Fruit fly (Drosophila melanogaster) whole organism, embryonic: ENCODE results near the gene CG13144.
A peak's percentile ranks its signal among the peaks of the same experiment; 100 is the strongest.

Experiments
- ATbp ChIP-seq: fragments of 200-800 bp; sonication (Bioruptor generic); optimal IDR thresholded peaks from 2 replicates; lab custom pipeline; 2017; ENCODE audit warnings: missing biosample characterization, mild to moderate bottlenecking, missing genetic modification characterization, missing genetic modification reagents
- CG10209 ChIP-seq: fragments of 200-800 bp; sonication (Bioruptor generic); optimal IDR thresholded peaks from 3 replicates; lab custom pipeline; 2017; ENCODE audit warnings: missing biosample characterization, mild to moderate bottlenecking, missing genetic modification characterization, missing genetic modification reagents
- CG10654 ChIP-seq: fragments of 200-800 bp; sonication (Bioruptor generic); optimal IDR thresholded peaks from 2 replicates; lab custom pipeline; 2016; ENCODE audit warnings: missing biosample characterization, missing genetic modification characterization
- CG10959 ChIP-seq: fragments of 200-800 bp; sonication (Bioruptor generic); IDR thresholded peaks from 2 replicates; pipeline ENCODE4 v1.3.6; 2022; ENCODE audit warnings: missing biosample characterization, missing genetic modification characterization
- CG11723 ChIP-seq: fragments of 200-800 bp; sonication (Bioruptor generic); optimal IDR thresholded peaks from 2 replicates; lab custom pipeline; 2017; ENCODE audit warnings: missing biosample characterization, mild to moderate bottlenecking, missing genetic modification characterization
- CG1233 ChIP-seq: fragments of 200-800 bp; sonication (Bioruptor generic); optimal IDR thresholded peaks from 4 replicates; lab custom pipeline; 2018; ENCODE audit warnings: missing biosample characterization, mild to moderate bottlenecking, missing genetic modification characterization
- CG12391 ChIP-seq: fragments of 200-800 bp; sonication (Bioruptor generic); optimal IDR thresholded peaks from 3 replicates; lab custom pipeline; 2018; ENCODE audit warnings: missing biosample characterization, mild to moderate bottlenecking, missing genetic modification characterization, moderate library complexity
- CG17385 ChIP-seq: fragments of 200-800 bp; sonication (Bioruptor generic); optimal IDR thresholded peaks from 3 replicates; lab custom pipeline; 2018; ENCODE audit warnings: missing biosample characterization, mild to moderate bottlenecking, missing genetic modification characterization
- CG2875 ChIP-seq: fragments of 200-800 bp; sonication (Bioruptor generic); optimal IDR thresholded peaks from 2 replicates; lab custom pipeline; 2017; ENCODE audit warnings: missing biosample characterization, mild to moderate bottlenecking, missing genetic modification characterization, missing genetic modification reagents
- CG4360 ChIP-seq: fragments of 200-800 bp; sonication (Bioruptor generic); IDR thresholded peaks from 2 replicates; pipeline ENCODE4 v1.3.6; 2022; ENCODE audit warnings: missing biosample characterization, missing genetic modification characterization
- CG4404 ChIP-seq: fragments of 200-800 bp; sonication (Bioruptor generic); IDR thresholded peaks from 2 replicates; pipeline ENCODE4 v1.3.6; 2022; ENCODE audit warnings: missing biosample characterization, missing genetic modification characterization
- CG4424 ChIP-seq: fragments of 200-800 bp; sonication (Bioruptor generic); optimal IDR thresholded peaks from 3 replicates; lab custom pipeline; 2016; ENCODE audit warnings: missing biosample characterization, missing genetic modification characterization
- CG5953 ChIP-seq: fragments of 200-800 bp; sonication (Bioruptor generic); IDR thresholded peaks from 2 replicates; pipeline ENCODE4 v1.3.6; 2022; ENCODE audit warnings: missing biosample characterization, missing genetic modification characterization
- CG8359 ChIP-seq: fragments of 200-800 bp; sonication (Bioruptor generic); optimal IDR thresholded peaks from 2 replicates; lab custom pipeline; 2017; ENCODE audit warnings: missing biosample characterization, mild to moderate bottlenecking, missing genetic modification characterization, borderline replicate concordance
- CG8388 ChIP-seq: fragments of 200-800 bp; sonication (Bioruptor generic); optimal IDR thresholded peaks from 2 replicates; lab custom pipeline; 2019; ENCODE audit warnings: missing biosample characterization, mild to moderate bottlenecking, missing genetic modification characterization, moderate library complexity
- CG9437 ChIP-seq: fragments of 200-800 bp; sonication (Bioruptor generic); optimal IDR thresholded peaks from 2 replicates; lab custom pipeline; 2018; ENCODE audit warnings: missing biosample characterization, mild to moderate bottlenecking, missing genetic modification characterization
- E2f1 ChIP-seq: fragments of 200-800 bp; sonication (Bioruptor generic); IDR thresholded peaks from 2 replicates; pipeline ENCODE4 v1.3.6; 2022; ENCODE audit warnings: missing biosample characterization, missing genetic modification characterization
- ERR ChIP-seq: fragments of 200-800 bp; sonication (Bioruptor generic); optimal IDR thresholded peaks from 2 replicates; lab custom pipeline; 2016; ENCODE audit warnings: missing biosample characterization, missing genetic modification characterization
- Hr51 ChIP-seq, 2 experiments: fragments of 200-800 bp; sonication (Bioruptor generic); optimal IDR thresholded peaks; 2 replicates in 1 of 2; 3 replicates in 1 of 2; lab custom pipeline; 2016 to 2018; ENCODE audit warnings: missing biosample characterization in 2 of 2, missing genetic modification characterization in 2 of 2, mild to moderate bottlenecking in 1 of 2, moderate library complexity in 1 of 2
- Hsf ChIP-seq: fragments of 200-800 bp; sonication (Bioruptor generic); optimal IDR thresholded peaks from 3 replicates; lab custom pipeline; 2016; ENCODE audit warnings: missing biosample characterization, missing genetic modification characterization
- Kr ChIP-seq: fragments of 200-800 bp; sonication (Bioruptor generic); optimal IDR thresholded peaks from 2 replicates; lab custom pipeline; 2017; ENCODE audit warnings: missing biosample characterization, mild to moderate bottlenecking, missing genetic modification characterization
- Meics ChIP-seq: fragments of 200-800 bp; sonication (Bioruptor generic); optimal IDR thresholded peaks from 2 replicates; lab custom pipeline; 2017; ENCODE audit warnings: missing biosample characterization, mild to moderate bottlenecking, missing genetic modification characterization
- NfI ChIP-seq: fragments of 200-800 bp; sonication (Bioruptor generic); optimal IDR thresholded peaks from 3 replicates; lab custom pipeline; 2018; ENCODE audit warnings: missing biosample characterization, mild to moderate bottlenecking, missing genetic modification characterization, moderate library complexity
- PHDP ChIP-seq: fragments of 200-800 bp; sonication (Bioruptor generic); optimal IDR thresholded peaks from 3 replicates; lab custom pipeline; 2018; ENCODE audit warnings: missing biosample characterization, mild to moderate bottlenecking, missing genetic modification characterization, moderate library complexity
- Ptx1 ChIP-seq: fragments of 200-800 bp; sonication (Bioruptor generic); IDR thresholded peaks from 2 replicates; pipeline ENCODE4 v1.3.6; 2022; ENCODE audit warnings: missing biosample characterization, missing genetic modification characterization
- Rx ChIP-seq: fragments of 200-800 bp; sonication (Bioruptor generic); IDR thresholded peaks from 2 replicates; pipeline ENCODE4 v1.3.6; 2022; ENCODE audit warnings: missing biosample characterization, missing genetic modification characterization
- Side ChIP-seq: fragments of 200-800 bp; sonication (Bioruptor generic); optimal IDR thresholded peaks from 2 replicates; lab custom pipeline; 2016; ENCODE audit warnings: missing biosample characterization, missing genetic modification characterization
- Xrp1 ChIP-seq: fragments of 200-800 bp; sonication (Bioruptor generic); IDR thresholded peaks from 2 replicates; pipeline ENCODE4 v1.3.6; 2022; ENCODE audit warnings: missing biosample characterization, missing genetic modification characterization
- bsh ChIP-seq, 2 experiments: fragments of 200-800 bp; sonication (Bioruptor generic); optimal IDR thresholded peaks; 2 replicates each; lab custom pipeline; 2017 to 2018; ENCODE audit warnings: mild to moderate bottlenecking in 2 of 2, missing biosample characterization in 2 of 2, missing genetic modification characterization in 2 of 2, moderate library complexity in 1 of 2
- chm ChIP-seq: fragments of 200-800 bp; sonication (Bioruptor generic); IDR thresholded peaks from 2 replicates; pipeline ENCODE4 v1.3.6; 2022; ENCODE audit warnings: missing biosample characterization, missing genetic modification characterization
- croc ChIP-seq: fragments of 200-800 bp; sonication (Bioruptor generic); conservative IDR thresholded peaks from 3 replicates; pipeline ENCODE4 v1.3.6; 2022; ENCODE audit warnings: missing biosample characterization, missing genetic modification characterization
- cwo ChIP-seq: fragments of 200-800 bp; sonication (Bioruptor generic); optimal IDR thresholded peaks from 3 replicates; lab custom pipeline; 2017; ENCODE audit warnings: missing biosample characterization, missing genetic modification characterization, mild to moderate bottlenecking, moderate library complexity, missing genetic modification reagents
- dm ChIP-seq: fragments of 200-800 bp; sonication (Bioruptor generic); optimal IDR thresholded peaks from 3 replicates; lab custom pipeline; 2016; ENCODE audit warnings: missing biosample characterization, missing genetic modification characterization
- dmrt99B ChIP-seq: fragments of 200-800 bp; sonication (Bioruptor generic); optimal IDR thresholded peaks from 2 replicates; lab custom pipeline; 2018; ENCODE audit warnings: missing biosample characterization, mild to moderate bottlenecking, missing genetic modification characterization, moderate library complexity
- eyg ChIP-seq: fragments of 200-800 bp; sonication (Bioruptor generic); optimal IDR thresholded peaks from 3 replicates; lab custom pipeline; 2016; ENCODE audit warnings: missing biosample characterization, missing genetic modification characterization
- fd102C ChIP-seq: fragments of 200-800 bp; sonication (Bioruptor generic); optimal IDR thresholded peaks from 2 replicates; lab custom pipeline; 2018; ENCODE audit warnings: missing biosample characterization, mild to moderate bottlenecking, missing genetic modification characterization, moderate library complexity
- gcm2 ChIP-seq: fragments of 200-800 bp; sonication (Bioruptor generic); optimal IDR thresholded peaks from 2 replicates; lab custom pipeline; 2016; ENCODE audit warnings: missing biosample characterization, missing genetic modification characterization
- gem ChIP-seq: fragments of 200-800 bp; sonication (Bioruptor generic); optimal IDR thresholded peaks from 2 replicates; lab custom pipeline; 2019; ENCODE audit warnings: missing biosample characterization, mild to moderate bottlenecking, missing genetic modification characterization, moderate library complexity
- inv ChIP-seq: fragments of 200-800 bp; sonication (Bioruptor generic); IDR thresholded peaks from 2 replicates; pipeline ENCODE4 v1.3.6; 2022; ENCODE audit warnings: missing biosample characterization, missing genetic modification characterization; ENCODE audit not compliant: partially characterized antibody
- lab ChIP-seq: fragments of 200-800 bp; sonication (Bioruptor generic); optimal IDR thresholded peaks from 3 replicates; lab custom pipeline; 2017; ENCODE audit warnings: missing biosample characterization, missing genetic modification characterization, mild to moderate bottlenecking, moderate library complexity, missing genetic modification reagents
- lola ChIP-seq, 3 experiments: fragments of >200 bp in 2 of 3; fragments of 200-800 bp in 1 of 3; sonication (Bioruptor generic) in 1 of 3; optimal IDR thresholded peaks; 2 replicates each; lab custom pipeline; 2017 to 2019; ENCODE audit warnings: missing biosample characterization in 3 of 3, missing genetic modification characterization in 3 of 3, mild to moderate bottlenecking in 1 of 3, moderate library complexity in 1 of 3
- lov ChIP-seq, 2 experiments: fragments of 200-800 bp in 1 of 2; fragments of >200 bp in 1 of 2; sonication (Bioruptor generic) in 1 of 2; IDR thresholded peaks in 1 of 2; optimal IDR thresholded peaks in 1 of 2; 2 replicates in 1 of 2; 3 replicates in 1 of 2; pipeline versions ENCODE4 v1.3.6 to Lab custom; 2017 to 2022; ENCODE audit warnings: missing biosample characterization in 1 of 2, missing genetic modification characterization in 1 of 2
- onecut ChIP-seq: fragments of 200-800 bp; sonication (Bioruptor generic); IDR thresholded peaks from 2 replicates; pipeline ENCODE4 v1.3.6; 2022; ENCODE audit warnings: missing biosample characterization, missing genetic modification characterization
- sima ChIP-seq: fragments of 200-800 bp; sonication (Bioruptor generic); optimal IDR thresholded peaks from 2 replicates; lab custom pipeline; 2016; ENCODE audit warnings: missing biosample characterization, missing genetic modification characterization
- ssp ChIP-seq: fragments of 200-800 bp; sonication (Bioruptor generic); IDR thresholded peaks from 2 replicates; pipeline ENCODE4 v1.3.6; 2022; ENCODE audit warnings: missing biosample characterization, missing genetic modification characterization
- tio ChIP-seq: fragments of 200-800 bp; sonication (Bioruptor generic); optimal IDR thresholded peaks from 2 replicates; lab custom pipeline; 2017; ENCODE audit warnings: missing biosample characterization, missing genetic modification characterization, inconsistent platforms
- unc-4 ChIP-seq: fragments of 200-800 bp; sonication (Bioruptor generic); IDR thresholded peaks from 2 replicates; pipeline ENCODE4 v1.3.6; 2022; ENCODE audit warnings: missing biosample characterization, missing genetic modification characterization; ENCODE audit not compliant: partially characterized antibody
- wek ChIP-seq: fragments of 200-800 bp; sonication (Bioruptor generic); optimal IDR thresholded peaks from 3 replicates; lab custom pipeline; 2018; ENCODE audit warnings: missing biosample characterization, mild to moderate bottlenecking, missing genetic modification characterization, moderate library complexity
- zen ChIP-seq: fragments of 200-800 bp; sonication (Bioruptor generic); optimal IDR thresholded peaks from 3 replicates; lab custom pipeline; 2018; ENCODE audit warnings: missing biosample characterization, mild to moderate bottlenecking, missing genetic modification characterization, moderate library complexity

Gene CG13144

dm6 chr2L:10504895-10505294 is 13.6 kb upstream of the CG13144 start (continued):
- TF ChIP-seq ssp (GFP tag; lab: Robert Waterston, UW): no peak
- TF ChIP-seq lab (GFP tag; lab: Kevin White, UChicago): no peak
- TF ChIP-seq dmrt99B (tag; lab: Kevin White, UChicago): no peak
- TF ChIP-seq lov (optimal IDR thresholded peaks at IDR 0.05; lab: Kevin White, UChicago): no peak
- 0 out of 3 replicates have a peak, but pooled peaks have one; percentile 9 for TF ChIP-seq lov (GFP tag; IDR thresholded peaks at IDR 0.05; lab: Robert Waterston, UW)
- TF ChIP-seq Hr51 (GFP tag; optimal IDR thresholded peaks at IDR 0.05; lab: Kevin White, UChicago): no peak
- no peak for TF ChIP-seq CG17385 (GFP tag; lab: Kevin White, UChicago)
- no peak for TF ChIP-seq PHDP
- TF ChIP-seq chm (GFP tag; lab: Robert Waterston, UW): peak; percentile 29; the same call in 1 of the 2 replicates
- TF ChIP-seq dm: no peak
- TF ChIP-seq Rx (GFP tag; lab: Robert Waterston, UW): no peak
- peak; percentile 47 for TF ChIP-seq fd102C
- TF ChIP-seq lola (GFP tag; optimal IDR thresholded peaks at IDR 0.05; lab: Kevin White, UChicago): peak in 1 of 3 experiments; percentile 52
- no peak for TF ChIP-seq E2f1 (GFP tag; lab: Robert Waterston, UW)
- peak; percentile 29 for TF ChIP-seq ATbp (GFP tag; lab: Kevin White, UChicago)
- TF ChIP-seq bsh (GFP tag; optimal IDR thresholded peaks at IDR 0.05; lab: Kevin White, UChicago): peak in 1 of 2 experiments; percentile 41
- no peak for TF ChIP-seq inv
- TF ChIP-seq CG2875 (GFP tag; lab: Kevin White, UChicago): peak; percentile 22
- peak; percentile 72 for TF ChIP-seq Xrp1 (GFP tag; lab: Robert Waterston, UW)
- TF ChIP-seq gem (tag; lab: Kevin White, UChicago): no peak
- TF ChIP-seq gcm2: no peak
- TF ChIP-seq Ptx1 (GFP tag; lab: Robert Waterston, UW): no peak
- TF ChIP-seq CG4360: peak; percentile 43; the same call in 1 of the 2 replicates
- peak; percentile 72 for TF ChIP-seq Kr
- no peak for TF ChIP-seq eyg (GFP tag; lab: Kevin White, UChicago)
- TF ChIP-seq tio (GFP tag; lab: Kevin White, UChicago): no peak
- no peak for TF ChIP-seq CG4424 (GFP tag; lab: Kevin White, UChicago)
- TF ChIP-seq cwo (GFP tag; lab: Kevin White, UChicago): no peak
- no peak for TF ChIP-seq CG10209 (GFP tag; lab: Kevin White, UChicago)
- TF ChIP-seq CG9437 (GFP tag; lab: Kevin White, UChicago): no peak
- TF ChIP-seq unc-4 (GFP tag; lab: Robert Waterston, UW): no peak
- TF ChIP-seq Meics (GFP tag; lab: Kevin White, UChicago): no peak
- peak; percentile 19 for TF ChIP-seq Hsf (GFP tag; lab: Kevin White, UChicago)
- TF ChIP-seq zen (tag; lab: Kevin White, UChicago): no peak
- TF ChIP-seq CG4404: no peak
- TF ChIP-seq croc (GFP tag; lab: Robert Waterston, UW): no peak
- TF ChIP-seq CG10959 (GFP tag; lab: Robert Waterston, UW): no peak
- TF ChIP-seq onecut (GFP tag; lab: Robert Waterston, UW): peak; percentile 30; the same call in 1 of the 2 replicates
- TF ChIP-seq CG12391 (tag; lab: Kevin White, UChicago): no peak
- TF ChIP-seq CG8359: no peak
- TF ChIP-seq NfI (GFP tag; lab: Kevin White, UChicago): no peak
- no peak for TF ChIP-seq CG8388 (GFP tag; lab: Kevin White, UChicago)
- TF ChIP-seq CG1233: peak; percentile 41
- no peak for TF ChIP-seq sima
- TF ChIP-seq ERR: no peak
- TF ChIP-seq Side (GFP tag; lab: Kevin White, UChicago): peak; percentile 21
- no peak for TF ChIP-seq CG5953
- TF ChIP-seq wek (GFP tag; lab: Kevin White, UChicago): peak; percentile 46
- TF ChIP-seq CG10654: no peak
- TF ChIP-seq CG11723: peak; percentile 27
